Fruit fly (Drosophila melanogaster) whole organism, embryonic: ENCODE measurements around the gene RhoGDI.

Experiments used
- BEAF-32 ChIP-seq: fragments of 200-800 bp; sonication (Bioruptor generic); optimal IDR thresholded peaks from 3 replicates; lab custom pipeline; 2017; ENCODE audit warnings: missing biosample characterization, missing genetic modification characterization, mild to moderate bottlenecking, moderate library complexity, missing genetic modification reagents
- Bdp1 ChIP-seq: fragments of 200-800 bp; sonication (Bioruptor generic); optimal IDR thresholded peaks from 3 replicates; lab custom pipeline; 2016; ENCODE audit warnings: missing biosample characterization, missing genetic modification characterization
- CG10979 ChIP-seq: fragments of 200-800 bp; sonication (Bioruptor generic); optimal IDR thresholded peaks from 2 replicates; lab custom pipeline; 2018; ENCODE audit warnings: missing biosample characterization, mild to moderate bottlenecking, missing genetic modification characterization, moderate library complexity
- CG12391 ChIP-seq: fragments of 200-800 bp; sonication (Bioruptor generic); optimal IDR thresholded peaks from 3 replicates; lab custom pipeline; 2018; ENCODE audit warnings: missing biosample characterization, mild to moderate bottlenecking, missing genetic modification characterization, moderate library complexity
- CG15269 ChIP-seq: fragments of 200-800 bp; sonication (Bioruptor generic); optimal IDR thresholded peaks from 2 replicates; lab custom pipeline; 2018; ENCODE audit warnings: missing biosample characterization, mild to moderate bottlenecking, missing genetic modification characterization, moderate library complexity
- CG17328 ChIP-seq: fragments of 200-800 bp; sonication (Bioruptor generic); IDR thresholded peaks from 2 replicates; pipeline ENCODE4 v1.3.6; 2022; ENCODE audit warnings: missing biosample characterization, missing genetic modification characterization
- CG17359 ChIP-seq: fragments of 200-800 bp; sonication (Bioruptor generic); optimal IDR thresholded peaks from 3 replicates; lab custom pipeline; 2018; ENCODE audit warnings: missing biosample characterization, mild to moderate bottlenecking, missing genetic modification characterization, moderate library complexity
- CG2129 ChIP-seq: fragments of 200-800 bp; sonication (Bioruptor generic); IDR thresholded peaks from 2 replicates; pipeline ENCODE4 v1.3.6; 2022; ENCODE audit warnings: missing biosample characterization, missing genetic modification characterization; ENCODE audit not compliant: partially characterized antibody
- CG2678 ChIP-seq: fragments of 200-800 bp; sonication (Bioruptor generic); optimal IDR thresholded peaks from 3 replicates; lab custom pipeline; 2019; ENCODE audit warnings: missing biosample characterization, mild to moderate bottlenecking, missing genetic modification characterization, moderate library complexity
- CG2875 ChIP-seq: fragments of 200-800 bp; sonication (Bioruptor generic); optimal IDR thresholded peaks from 2 replicates; lab custom pipeline; 2017; ENCODE audit warnings: missing biosample characterization, mild to moderate bottlenecking, missing genetic modification characterization, missing genetic modification reagents
- CG3163 ChIP-seq: fragments of 200-800 bp; sonication (Bioruptor generic); optimal IDR thresholded peaks from 3 replicates; lab custom pipeline; 2016; ENCODE audit warnings: missing biosample characterization, missing genetic modification characterization
- CG4360 ChIP-seq: fragments of 200-800 bp; sonication (Bioruptor generic); IDR thresholded peaks from 2 replicates; pipeline ENCODE4 v1.3.6; 2022; ENCODE audit warnings: missing biosample characterization, missing genetic modification characterization
- CG4617 ChIP-seq: fragments of 200-800 bp; sonication (Bioruptor generic); optimal IDR thresholded peaks from 3 replicates; lab custom pipeline; 2016; ENCODE audit warnings: missing biosample characterization, missing genetic modification characterization, borderline replicate concordance
- CG4707 ChIP-seq: fragments of 200-800 bp; sonication (Bioruptor generic); optimal IDR thresholded peaks from 2 replicates; lab custom pipeline; 2018; ENCODE audit warnings: missing biosample characterization, mild to moderate bottlenecking, missing genetic modification characterization, moderate library complexity
- CG5953 ChIP-seq: fragments of 200-800 bp; sonication (Bioruptor generic); IDR thresholded peaks from 2 replicates; pipeline ENCODE4 v1.3.6; 2022; ENCODE audit warnings: missing biosample characterization, missing genetic modification characterization
- Elba2 ChIP-seq: fragments of 200-800 bp; sonication (Bioruptor generic); optimal IDR thresholded peaks from 3 replicates; lab custom pipeline; 2016; ENCODE audit warnings: missing biosample characterization, missing genetic modification characterization
- Lim3 ChIP-seq: fragments of 200-800 bp; sonication (Bioruptor generic); IDR thresholded peaks from 2 replicates; pipeline ENCODE4 v1.3.6; 2022; ENCODE audit warnings: missing biosample characterization, missing genetic modification characterization
- Mrtf ChIP-seq: fragments of 200-800 bp; sonication (Bioruptor generic); IDR thresholded peaks from 3 replicates; pipeline ENCODE4 v1.3.6; 2022; ENCODE audit warnings: missing biosample characterization, missing genetic modification characterization
- NFAT ChIP-seq: fragments of 200-800 bp; sonication (Bioruptor generic); IDR thresholded peaks from 2 replicates; pipeline ENCODE4 v1.3.6; 2022; ENCODE audit warnings: missing biosample characterization, missing genetic modification characterization
- Pdp1 ChIP-seq, 2 experiments: fragments of 200-800 bp; sonication (Bioruptor generic); optimal IDR thresholded peaks; 3 replicates each; lab custom pipeline; 2016; ENCODE audit warnings: missing biosample characterization in 2 of 2, missing genetic modification characterization in 2 of 2, mild to moderate bottlenecking in 1 of 2, moderate library complexity in 1 of 2
- Trl ChIP-seq, 3 experiments: fragments of >200 bp in 2 of 3; fragments of 200-800 bp in 1 of 3; sonication (Bioruptor generic) in 1 of 3; optimal IDR thresholded peaks; 2 replicates in 1 of 3; 3 replicates in 2 of 3; lab custom pipeline; 2016 to 2017; ENCODE audit warnings: missing biosample characterization in 1 of 3, missing genetic modification characterization in 1 of 3
- Vsx1 ChIP-seq: fragments of 200-800 bp; sonication (Bioruptor generic); optimal IDR thresholded peaks from 2 replicates; lab custom pipeline; 2017; ENCODE audit warnings: missing biosample characterization, mild to moderate bottlenecking, missing genetic modification characterization, missing genetic modification reagents
- amos ChIP-seq: fragments of 200-800 bp; sonication (Bioruptor generic); IDR thresholded peaks from 2 replicates; pipeline ENCODE4 v1.3.6; 2022; ENCODE audit warnings: missing biosample characterization, missing genetic modification characterization; ENCODE audit not compliant: partially characterized antibody
- bsh ChIP-seq, 2 experiments: fragments of 200-800 bp; sonication (Bioruptor generic); optimal IDR thresholded peaks; 2 replicates each; lab custom pipeline; 2017 to 2018; ENCODE audit warnings: mild to moderate bottlenecking in 2 of 2, missing biosample characterization in 2 of 2, missing genetic modification characterization in 2 of 2, moderate library complexity in 1 of 2
- chinmo ChIP-seq: fragments of 200-800 bp; sonication (Bioruptor generic); IDR thresholded peaks from 4 replicates; pipeline ENCODE4 v1.3.6; 2022; ENCODE audit warnings: missing biosample characterization, missing genetic modification characterization; ENCODE audit not compliant: partially characterized antibody
- chm ChIP-seq: fragments of 200-800 bp; sonication (Bioruptor generic); IDR thresholded peaks from 2 replicates; pipeline ENCODE4 v1.3.6; 2022; ENCODE audit warnings: missing biosample characterization, missing genetic modification characterization
- chn ChIP-seq: fragments of 200-800 bp; sonication (Bioruptor generic); optimal IDR thresholded peaks from 2 replicates; lab custom pipeline; 2016; ENCODE audit warnings: missing biosample characterization, missing genetic modification characterization
- dmrt11E ChIP-seq: fragments of 200-800 bp; sonication (Bioruptor generic); optimal IDR thresholded peaks from 3 replicates; lab custom pipeline; 2018; ENCODE audit warnings: missing biosample characterization, mild to moderate bottlenecking, missing genetic modification characterization, moderate library complexity
- exex ChIP-seq: fragments of 200-800 bp; sonication (Bioruptor generic); optimal IDR thresholded peaks from 4 replicates; lab custom pipeline; 2018; ENCODE audit warnings: missing biosample characterization, mild to moderate bottlenecking, missing genetic modification characterization, moderate library complexity
- fd3F ChIP-seq: fragments of 200-800 bp; sonication (Bioruptor generic); optimal IDR thresholded peaks from 2 replicates; lab custom pipeline; 2018; ENCODE audit warnings: missing biosample characterization, mild to moderate bottlenecking, missing genetic modification characterization, moderate library complexity
- fru ChIP-seq: fragments of >200 bp; optimal IDR thresholded peaks from 2 replicates; lab custom pipeline; 2017
- gcm ChIP-seq: fragments of 200-800 bp; sonication (Bioruptor generic); optimal IDR thresholded peaks from 2 replicates; lab custom pipeline; 2019; ENCODE audit warnings: missing biosample characterization, mild to moderate bottlenecking, missing genetic modification characterization, moderate library complexity
- grn ChIP-seq: fragments of 200-800 bp; sonication (Bioruptor generic); optimal IDR thresholded peaks from 3 replicates; lab custom pipeline; 2017; ENCODE audit warnings: missing biosample characterization, missing genetic modification characterization
- h ChIP-seq: fragments of >200 bp; optimal IDR thresholded peaks from 2 replicates; lab custom pipeline; 2017
- jigr1 ChIP-seq: fragments of 200-800 bp; sonication (Bioruptor generic); IDR thresholded peaks from 3 replicates; pipeline ENCODE4 v1.3.6; 2022; ENCODE audit warnings: missing biosample characterization, missing genetic modification characterization
- kah ChIP-seq: fragments of 200-800 bp; sonication (Bioruptor generic); optimal IDR thresholded peaks from 2 replicates; lab custom pipeline; 2018; ENCODE audit warnings: missing biosample characterization, mild to moderate bottlenecking, missing genetic modification characterization
- kni ChIP-seq: fragments of 200-800 bp; sonication (Bioruptor generic); optimal IDR thresholded peaks from 3 replicates; lab custom pipeline; 2017; ENCODE audit warnings: mild to moderate bottlenecking, missing biosample characterization, missing genetic modification reagents, missing genetic modification characterization
- mirr ChIP-seq: fragments of 200-800 bp; sonication (Bioruptor generic); optimal IDR thresholded peaks from 3 replicates; lab custom pipeline; 2018; ENCODE audit warnings: missing biosample characterization, mild to moderate bottlenecking, missing genetic modification characterization
- nom ChIP-seq: fragments of 200-800 bp; sonication (Bioruptor generic); optimal IDR thresholded peaks from 2 replicates; lab custom pipeline; 2017; ENCODE audit warnings: missing biosample characterization, missing genetic modification characterization, mild to moderate bottlenecking, moderate library complexity, missing genetic modification reagents
- pros ChIP-seq: fragments of 200-800 bp; sonication (Bioruptor generic); optimal IDR thresholded peaks from 3 replicates; lab custom pipeline; 2019; ENCODE audit warnings: missing biosample characterization, mild to moderate bottlenecking, missing genetic modification characterization, moderate library complexity
- row ChIP-seq: fragments of 200-800 bp; sonication (Bioruptor generic); IDR thresholded peaks from 3 replicates; pipeline ENCODE4 v1.3.6; 2022; ENCODE audit warnings: missing biosample characterization, missing genetic modification characterization
- sr ChIP-seq: fragments of 200-800 bp; sonication (Bioruptor generic); IDR thresholded peaks from 3 replicates; pipeline ENCODE4 v1.3.6; 2022; ENCODE audit warnings: missing biosample characterization, missing genetic modification characterization
- stwl ChIP-seq: fragments of 200-800 bp; sonication (Bioruptor generic); optimal IDR thresholded peaks from 3 replicates; lab custom pipeline; 2018; ENCODE audit warnings: missing biosample characterization, mild to moderate bottlenecking, missing genetic modification characterization, moderate library complexity
- trh ChIP-seq: fragments of 200-800 bp; sonication (Bioruptor generic); optimal IDR thresholded peaks from 2 replicates; lab custom pipeline; 2016; ENCODE audit warnings: missing biosample characterization, missing genetic modification characterization
- tx ChIP-seq: fragments of 200-800 bp; sonication (Bioruptor generic); optimal IDR thresholded peaks from 2 replicates; lab custom pipeline; 2016; ENCODE audit warnings: missing biosample characterization, missing genetic modification characterization
- yki ChIP-seq: fragments of >200 bp; optimal IDR thresholded peaks from 3 replicates; lab custom pipeline; 2018
- zfh1 ChIP-seq: fragments of 200-800 bp; sonication (Bioruptor generic); IDR thresholded peaks from 3 replicates; pipeline ENCODE4 v1.3.6; 2022; ENCODE audit warnings: missing biosample characterization, missing genetic modification characterization

RhoGDI gene

DNA sequence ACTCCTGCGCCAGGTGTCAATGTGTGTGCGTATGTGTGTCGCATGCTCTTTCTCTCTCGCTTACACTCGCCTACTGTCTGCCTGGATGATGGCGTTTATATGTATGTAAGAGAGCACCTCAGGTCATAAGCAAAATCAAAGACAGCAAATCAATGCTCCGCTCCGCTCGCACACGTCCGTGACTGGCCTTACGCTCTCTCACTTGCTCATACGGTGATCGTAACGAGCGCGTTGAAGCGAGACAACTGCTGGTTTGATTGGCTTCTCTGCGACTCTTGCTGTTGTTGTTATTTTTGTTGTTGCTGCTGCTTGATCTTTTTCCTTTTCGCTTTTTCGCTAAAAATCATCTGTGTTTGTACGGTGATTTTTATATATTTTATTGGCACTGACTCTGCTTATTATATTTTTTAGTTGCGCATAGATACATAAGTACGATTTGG is 33.0 kb upstream of the RhoGDI start (continued):
- TF ChIP-seq Bdp1 (GFP tag; lab: Kevin White, UChicago): no peak
- TF ChIP-seq zfh1 (GFP tag; lab: Robert Waterston, UW): no peak
- TF ChIP-seq Trl (optimal IDR thresholded peaks at IDR 0.05; lab: Kevin White, UChicago): peak; percentile 73 to 94
- TF ChIP-seq Trl (GFP tag; optimal IDR thresholded peaks at IDR 0.05; lab: Kevin White, UChicago): peak; percentile 24

DNA sequence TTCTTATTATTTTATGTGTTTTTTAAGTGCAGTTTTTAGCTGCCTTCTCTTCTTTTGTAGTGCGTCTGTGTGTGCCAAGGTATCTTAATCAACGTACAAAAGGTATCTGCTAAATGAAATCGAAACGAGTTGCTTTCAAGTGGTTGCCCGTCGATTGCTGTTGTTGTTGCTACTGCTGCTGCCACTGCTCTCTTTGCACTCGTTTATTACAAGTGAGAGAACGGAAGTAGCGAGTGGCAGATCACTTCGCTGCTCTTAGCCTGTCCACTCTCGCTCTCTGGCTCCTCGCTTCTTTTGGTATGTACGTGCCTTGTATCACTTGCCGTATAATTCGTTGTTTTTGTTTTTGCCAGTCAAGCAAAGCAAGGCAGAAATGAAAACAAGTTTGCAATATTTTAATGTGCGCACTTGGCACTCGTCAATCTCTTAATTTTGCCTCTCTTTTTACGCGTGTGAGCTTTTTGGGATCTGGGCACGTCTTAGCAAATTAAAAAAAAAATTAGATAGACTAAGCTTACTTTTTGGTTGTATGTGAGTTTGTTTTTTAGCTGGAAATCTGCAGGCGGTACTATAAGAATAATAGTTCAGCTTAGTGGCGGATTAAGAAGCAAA is 32.2 kb upstream of the RhoGDI start:
- TF ChIP-seq grn (peak; percentile 36), gcm (no peak), bsh (GFP tag; optimal IDR thresholded peaks at IDR 0.05; lab: Kevin White, UChicago) (no peak), Trl (optimal IDR thresholded peaks at IDR 0.05; lab: Kevin White, UChicago) (peak; percentile 84 to 92), Trl (GFP tag; optimal IDR thresholded peaks at IDR 0.05; lab: Kevin White, UChicago) (no peak), CG17359 (no peak), nom (peak; percentile 49), row (GFP tag; lab: Robert Waterston, UW) (no peak), mirr (peak; percentile 20), CG10979 (tag; lab: Kevin White, UChicago) (no peak), dmrt11E (tag; lab: Kevin White, UChicago) (no peak), pros (GFP tag; lab: Kevin White, UChicago) (peak; percentile 45), yki (lab: Kevin White, UChicago) (peak; percentile 49), CG5953 (GFP tag; lab: Robert Waterston, UW) (no peak), stwl (peak; percentile 7), exex (peak; percentile 47), CG2875 (no peak), chinmo (GFP tag; lab: Robert Waterston, UW) (peak; percentile 82; the same call in 2 of the 4 replicates), jigr1 (GFP tag; lab: Robert Waterston, UW) (no peak), chm (GFP tag; lab: Robert Waterston, UW) (peak; percentile 25; the same call in 1 of the 2 replicates), NFAT (no peak), Elba2 (GFP tag; lab: Kevin White, UChicago) (peak; percentile 10), Vsx1 (GFP tag; lab: Kevin White, UChicago) (no peak), CG2129 (GFP tag; lab: Robert Waterston, UW) (no peak), tx (GFP tag; lab: Kevin White, UChicago) (no peak), Lim3 (no peak), CG17328 (GFP tag; lab: Robert Waterston, UW) (no peak), CG4617 (GFP tag; lab: Kevin White, UChicago) (no peak), chn (GFP tag; lab: Kevin White, UChicago) (no peak), CG15269 (tag; lab: Kevin White, UChicago) (peak; percentile 22), BEAF-32 (GFP tag; lab: Kevin White, UChicago) (no peak), Mrtf (GFP tag; lab: Robert Waterston, UW) (no peak), h (lab: Kevin White, UChicago) (no peak), amos (GFP tag; lab: Robert Waterston, UW) (no peak), Pdp1 (GFP tag; optimal IDR thresholded peaks at IDR 0.05; lab: Kevin White, UChicago) (no peak), CG4707 (GFP tag; lab: Kevin White, UChicago) (no peak), kah (GFP tag; lab: Kevin White, UChicago) (no peak), kni (peak; percentile 39), CG4360 (GFP tag; lab: Robert Waterston, UW) (peak; percentile 97), CG3163 (GFP tag; lab: Kevin White, UChicago) (peak; percentile 90), CG2678 (tag; lab: Kevin White, UChicago) (no peak), trh (GFP tag; lab: Kevin White, UChicago) (no peak), fru (peak; percentile 39), fd3F (GFP tag; lab: Kevin White, UChicago) (no peak), CG12391 (tag; lab: Kevin White, UChicago) (no peak), sr (no peak)
